Worm (Caenorhabditis elegans) whole organism, young adult: ENCODE measurements around the gene R04D3.2.

Experiments used
- B0019.2 ChIP-seq: fragments of 200-800 bp; sonication (Bioruptor generic); conservative IDR thresholded peaks from 2 replicates; pipeline ENCODE4 v1.3.6; 2022; ENCODE audit warnings: missing genetic modification reagents, missing genetic modification characterization, missing compliant biosample characterization
- C17E4.6 ChIP-seq: fragments of 200-800 bp; sonication (Bioruptor generic); IDR thresholded peaks from 2 replicates; pipeline ENCODE4 v1.3.6; 2022; ENCODE audit warnings: missing genetic modification reagents, missing genetic modification characterization, missing compliant biosample characterization
- D2030.7 ChIP-seq: fragments of 200-800 bp; sonication (Bioruptor generic); IDR thresholded peaks from 2 replicates; pipeline ENCODE4 v1.3.6; 2022; ENCODE audit warnings: missing genetic modification reagents, missing genetic modification characterization, missing compliant biosample characterization
- F33H1.4 ChIP-seq: fragments of 200-800 bp; sonication (Bioruptor generic); IDR thresholded peaks from 2 replicates; pipeline ENCODE4 v1.3.6; 2022; ENCODE audit warnings: missing genetic modification reagents, missing genetic modification characterization, missing compliant biosample characterization
- F37B4.10 ChIP-seq: fragments of 200-800 bp; sonication (Bioruptor generic); IDR thresholded peaks from 2 replicates; pipeline ENCODE4 v1.3.6; 2022; ENCODE audit warnings: missing genetic modification characterization, missing compliant biosample characterization
- F49E8.2 ChIP-seq: sonication (generic microtip); optimal IDR thresholded peaks from 3 replicates; lab custom pipeline; 2017; ENCODE audit warnings: missing genetic modification characterization, mild to moderate bottlenecking, missing compliant biosample characterization, antibody characterized with exemption, moderate library complexity; ENCODE audit not compliant: insufficient read depth
- F57C9.4 ChIP-seq: sonication (generic microtip); optimal IDR thresholded peaks from 2 replicates; lab custom pipeline; 2017; ENCODE audit warnings: mild to moderate bottlenecking, missing genetic modification characterization, missing compliant biosample characterization
- K12H6.12 ChIP-seq: fragments of 200-800 bp; sonication (Bioruptor generic); optimal IDR thresholded peaks from 2 replicates; lab custom pipeline; 2018; ENCODE audit warnings: mild to moderate bottlenecking, missing genetic modification characterization, missing compliant biosample characterization
- T07F8.4 ChIP-seq: sonication (generic microtip); optimal IDR thresholded peaks from 2 replicates; lab custom pipeline; 2016; ENCODE audit warnings: mild to moderate bottlenecking, missing genetic modification characterization, moderate library complexity, missing compliant biosample characterization
- T26A5.8 ChIP-seq: sonication (generic microtip); optimal IDR thresholded peaks from 2 replicates; lab custom pipeline; 2016; ENCODE audit warnings: missing genetic modification characterization, missing compliant biosample characterization
- Y53G8AR.9 ChIP-seq: fragments of 200-800 bp; sonication (Bioruptor generic); conservative IDR thresholded peaks from 2 replicates; pipeline ENCODE4 v1.3.6; 2022; ENCODE audit warnings: missing genetic modification reagents, missing genetic modification characterization, missing compliant biosample characterization
- ama-1 ChIP-seq, 3 experiments: fragments of 150-350 bp in 1 of 3; sonication (generic microtip) in 2 of 3; optimal IDR thresholded peaks; 2 replicates each; lab custom pipeline; 2014 to 2018; ENCODE audit warnings: missing biosample characterization in 2 of 3, missing genetic modification characterization in 2 of 3, missing genetic modification reagents in 2 of 3
- attf-5 ChIP-seq: fragments of 200-800 bp; sonication (Bioruptor generic); optimal IDR thresholded peaks from 2 replicates; lab custom pipeline; 2018; ENCODE audit warnings: mild to moderate bottlenecking, missing genetic modification characterization, missing compliant biosample characterization
- ccch-3 ChIP-seq: fragments of 200-800 bp; sonication (Bioruptor generic); optimal IDR thresholded peaks from 2 replicates; lab custom pipeline; 2018; ENCODE audit warnings: mild to moderate bottlenecking, missing genetic modification characterization, missing compliant biosample characterization
- cebp-1 ChIP-seq, 2 experiments: fragments of 200-800 bp in 1 of 2; sonication (Bioruptor generic) in 1 of 2; sonication (generic microtip) in 1 of 2; IDR thresholded peaks in 1 of 2; optimal IDR thresholded peaks in 1 of 2; 2 replicates each; pipeline versions ENCODE4 v1.3.6 to Lab custom; 2017 to 2022; ENCODE audit warnings: missing compliant biosample characterization in 2 of 2, missing genetic modification characterization in 2 of 2, mild to moderate bottlenecking in 1 of 2, missing genetic modification reagents in 1 of 2, moderate library complexity in 1 of 2
- ceh-40 ChIP-seq: fragments of 200-800 bp; sonication (Bioruptor generic); IDR thresholded peaks from 2 replicates; pipeline ENCODE4 v1.3.6; 2022; ENCODE audit warnings: missing genetic modification characterization, missing compliant biosample characterization
- ceh-79 ChIP-seq: sonication (generic microtip); optimal IDR thresholded peaks from 2 replicates; lab custom pipeline; 2017; ENCODE audit warnings: mild to moderate bottlenecking, missing genetic modification characterization, missing compliant biosample characterization
- dox-1 ChIP-seq: fragments of 200-800 bp; sonication (Bioruptor generic); IDR thresholded peaks from 2 replicates; pipeline ENCODE4 v1.3.6; 2022; ENCODE audit warnings: missing genetic modification reagents, missing genetic modification characterization, missing compliant biosample characterization
- egl-18 ChIP-seq: fragments of 200-800 bp; sonication (Bioruptor generic); IDR thresholded peaks from 2 replicates; pipeline ENCODE4 v1.3.6; 2022; ENCODE audit warnings: missing genetic modification reagents, missing genetic modification characterization, missing compliant biosample characterization
- egl-44 ChIP-seq: fragments of 200-800 bp; sonication (Bioruptor generic); IDR thresholded peaks from 2 replicates; pipeline ENCODE4 v1.3.6; 2022; ENCODE audit warnings: missing genetic modification reagents, missing genetic modification characterization, missing compliant biosample characterization
- ekl-4 ChIP-seq: fragments of 200-800 bp; sonication (Bioruptor generic); IDR thresholded peaks from 2 replicates; pipeline ENCODE4 v1.3.6; 2022; ENCODE audit warnings: missing genetic modification reagents, missing genetic modification characterization, missing compliant biosample characterization
- fkh-3 ChIP-seq: sonication (generic microtip); optimal IDR thresholded peaks from 2 replicates; lab custom pipeline; 2016; ENCODE audit warnings: mild to moderate bottlenecking, missing genetic modification characterization, missing compliant biosample characterization
- hmg-1.2 ChIP-seq: fragments of 200-800 bp; sonication (Bioruptor generic); IDR thresholded peaks from 2 replicates; pipeline ENCODE4 v1.3.6; 2022; ENCODE audit warnings: missing genetic modification reagents, missing genetic modification characterization, missing compliant biosample characterization
- let-526 ChIP-seq: fragments of 200-800 bp; sonication (Bioruptor generic); IDR thresholded peaks from 2 replicates; pipeline ENCODE4 v1.3.6; 2022; ENCODE audit warnings: missing genetic modification reagents, missing genetic modification characterization, missing compliant biosample characterization
- lin-35 ChIP-seq, 3 experiments: fragments of 150-350 bp in 2 of 3; sonication (generic microtip) in 1 of 3; optimal IDR thresholded peaks; 2 replicates each; lab custom pipeline; 2014 to 2018; ENCODE audit warnings: missing biosample characterization in 3 of 3, missing genetic modification characterization in 3 of 3, missing genetic modification reagents in 3 of 3
- madf-10 ChIP-seq: sonication (generic microtip); optimal IDR thresholded peaks from 2 replicates; lab custom pipeline; 2016; ENCODE audit warnings: mild to moderate bottlenecking, missing genetic modification characterization, missing compliant biosample characterization
- madf-8 ChIP-seq: fragments of 200-800 bp; sonication (Bioruptor generic); conservative IDR thresholded peaks from 2 replicates; pipeline ENCODE4 v1.3.6; 2022; ENCODE audit warnings: missing genetic modification reagents, missing genetic modification characterization, missing compliant biosample characterization
- nfya-1 ChIP-seq: sonication (generic microtip); optimal IDR thresholded peaks from 2 replicates; lab custom pipeline; 2017; ENCODE audit warnings: antibody characterized with exemption, missing compliant biosample characterization, missing genetic modification characterization, borderline replicate concordance; ENCODE audit not compliant: insufficient read depth
- nhr-120 ChIP-seq: fragments of 200-800 bp; sonication (Bioruptor generic); IDR thresholded peaks from 2 replicates; pipeline ENCODE4 v1.3.6; 2022; ENCODE audit warnings: missing genetic modification characterization, missing compliant biosample characterization
- pha-4 ChIP-seq: fragments of 150-350 bp; sonication (generic microtip); optimal IDR thresholded peaks from 2 replicates; lab custom pipeline; 2014; ENCODE audit warnings: missing biosample characterization, missing genetic modification reagents, missing genetic modification characterization
- repo-1 ChIP-seq: sonication (generic microtip); optimal IDR thresholded peaks from 2 replicates; lab custom pipeline; 2017; ENCODE audit warnings: mild to moderate bottlenecking, missing genetic modification characterization, missing compliant biosample characterization
- snpc-1.3 ChIP-seq: sonication (generic microtip); optimal IDR thresholded peaks from 2 replicates; lab custom pipeline; 2017; ENCODE audit warnings: missing genetic modification characterization, mild to moderate bottlenecking, missing compliant biosample characterization, antibody characterized with exemption, moderate library complexity, missing genotype, missing genetic modification reagents; ENCODE audit not compliant: insufficient read depth
- snpc-4 ChIP-seq, 5 experiments: fragments of 150-350 bp in 1 of 5; sonication (generic microtip) in 4 of 5; optimal IDR thresholded peaks; 2 replicates each; lab custom pipeline; 2014 to 2018; ENCODE audit warnings: missing genetic modification characterization in 5 of 5, missing biosample characterization in 3 of 5, antibody characterized with exemption in 2 of 5, mild to moderate bottlenecking in 2 of 5, missing compliant biosample characterization in 2 of 5, missing genotype in 2 of 5, moderate library complexity in 2 of 5, missing genetic modification reagents in 1 of 5
- sptf-2 ChIP-seq: fragments of 200-800 bp; sonication (Bioruptor generic); optimal IDR thresholded peaks from 2 replicates; lab custom pipeline; 2018; ENCODE audit warnings: mild to moderate bottlenecking, missing genetic modification characterization, missing compliant biosample characterization
- tbx-9 ChIP-seq: sonication (generic microtip); optimal IDR thresholded peaks from 2 replicates; lab custom pipeline; 2016; ENCODE audit warnings: borderline replicate concordance, missing genetic modification characterization, inconsistent platforms, missing compliant biosample characterization
- zfh-2 ChIP-seq: fragments of 200-800 bp; sonication (Bioruptor generic); conservative IDR thresholded peaks from 2 replicates; pipeline ENCODE4 v1.3.6; 2022; ENCODE audit warnings: missing genetic modification reagents, missing genetic modification characterization, missing compliant biosample characterization
- ztf-26 ChIP-seq: sonication (generic microtip); optimal IDR thresholded peaks from 2 replicates; lab custom pipeline; 2017; ENCODE audit warnings: missing genetic modification characterization, missing compliant biosample characterization
- ztf-3 ChIP-seq: fragments of 200-800 bp; sonication (Bioruptor generic); optimal IDR thresholded peaks from 2 replicates; lab custom pipeline; 2018; ENCODE audit warnings: mild to moderate bottlenecking, missing genetic modification characterization, missing compliant biosample characterization

The R04D3.2 gene

ce11 chrX:13306869-13307446 lies 20.5 kb upstream of the R04D3.2 start (continued):
- TF ChIP-seq ccch-3 (GFP tag; lab: Kevin White, UChicago) (peak; percentile 52), nfya-1 (tag; lab: Kevin White, UChicago) (no peak), F33H1.4 (no peak), ama-1 (optimal IDR thresholded peaks at IDR 0.05; lab: Kevin White, UChicago) (no peak), ama-1 (GFP tag; optimal IDR thresholded peaks at IDR 0.05; lab: Kevin White, UChicago) (peak in 1 of 2 experiments; percentile 91), Y53G8AR.9 (GFP tag; lab: Robert Waterston, UW) (no peak; the same call in 1 of the 2 replicates), snpc-4 (GFP tag; optimal IDR thresholded peaks at IDR 0.05; lab: Kevin White, UChicago) (peak; percentile 86), snpc-4 (tag; optimal IDR thresholded peaks at IDR 0.05; lab: Kevin White, UChicago) (peak in 3 of 4 experiments; percentile 60 to 84 (median 80)), C17E4.6 (GFP tag; lab: Robert Waterston, UW) (0 out of 2 replicates have a peak, but pooled peaks have one; percentile 67), pha-4 (tag; lab: Kevin White, UChicago) (no peak), F57C9.4 (peak; percentile 35), T26A5.8 (tag; lab: Kevin White, UChicago) (peak; percentile 73), D2030.7 (GFP tag; lab: Robert Waterston, UW) (peak; percentile 90), hmg-1.2 (peak; percentile 87), K12H6.12 (tag; lab: Kevin White, UChicago) (peak; percentile 85), attf-5 (GFP tag; lab: Kevin White, UChicago) (peak; percentile 81), F37B4.10 (0 out of 2 replicates have a peak, but pooled peaks have one; percentile 92), repo-1 (no peak), egl-18 (GFP tag; lab: Robert Waterston, UW) (peak; percentile 79; the same call in 1 of the 2 replicates), tbx-9 (tag; lab: Kevin White, UChicago) (peak; percentile 72), lin-35 (GFP tag; optimal IDR thresholded peaks at IDR 0.05; lab: Kevin White, UChicago) (peak in 2 of 3 experiments; percentile 1 to 83), madf-8 (GFP tag; lab: Robert Waterston, UW) (0 out of 2 replicates have a peak, but pooled peaks have one; percentile 17), zfh-2 (GFP tag; lab: Robert Waterston, UW) (no peak), F49E8.2 (tag; lab: Kevin White, UChicago) (no peak), madf-10 (peak; percentile 89), ztf-3 (peak; percentile 61), ceh-40 (peak; percentile 92), sptf-2 (GFP tag; lab: Kevin White, UChicago) (peak; percentile 90), B0019.2 (GFP tag; lab: Robert Waterston, UW) (peak; percentile 52; the same call in 1 of the 2 replicates), cebp-1 (GFP tag; IDR thresholded peaks at IDR 0.05; lab: Robert Waterston, UW) (peak; percentile 65; the same call in 1 of the 2 replicates), cebp-1 (tag; optimal IDR thresholded peaks at IDR 0.05; lab: Kevin White, UChicago) (no peak), let-526 (GFP tag; lab: Robert Waterston, UW) (0 out of 2 replicates have a peak, but pooled peaks have one; percentile 78), ztf-26 (tag; lab: Kevin White, UChicago) (peak; percentile 81)

ce11 chrX:13305779-13306178 lies 19.3 kb upstream of the R04D3.2 start, which contains the start of gene srd-43:
TSS of gene srd-43 (minus strand) at chrX:13305844.
- TF ChIP-seq egl-44 (GFP tag; lab: Robert Waterston, UW) (no peak), egl-18 (GFP tag; lab: Robert Waterston, UW) (no peak), tbx-9 (tag; lab: Kevin White, UChicago) (no peak), ekl-4 (GFP tag; lab: Robert Waterston, UW) (no peak), T07F8.4 (tag; lab: Kevin White, UChicago) (no peak), dox-1 (GFP tag; lab: Robert Waterston, UW) (no peak), ceh-79 (tag; lab: Kevin White, UChicago) (no peak), nhr-120 (GFP tag; lab: Robert Waterston, UW) (no peak), fkh-3 (no peak), repo-1 (no peak), snpc-1.3 (tag; lab: Kevin White, UChicago) (no peak), zfh-2 (GFP tag; lab: Robert Waterston, UW) (no peak)
